Worm (Caenorhabditis elegans) whole organism, L2 larva: ENCODE measurements around the gene npp-21.

Source experiments
- mdl-1 ChIP-seq, 2 experiments: fragments of 150-350 bp in 1 of 2; sonication (generic microtip) in 1 of 2; optimal IDR thresholded peaks; 2 replicates each; lab custom pipeline; 2017; ENCODE audit warnings: missing biosample characterization in 2 of 2, missing genetic modification characterization in 2 of 2
- ztf-4 ChIP-seq: fragments of 150-350 bp; optimal IDR thresholded peaks from 2 replicates; lab custom pipeline; 2014; ENCODE audit warnings: missing biosample characterization, missing genetic modification characterization

DNA sequence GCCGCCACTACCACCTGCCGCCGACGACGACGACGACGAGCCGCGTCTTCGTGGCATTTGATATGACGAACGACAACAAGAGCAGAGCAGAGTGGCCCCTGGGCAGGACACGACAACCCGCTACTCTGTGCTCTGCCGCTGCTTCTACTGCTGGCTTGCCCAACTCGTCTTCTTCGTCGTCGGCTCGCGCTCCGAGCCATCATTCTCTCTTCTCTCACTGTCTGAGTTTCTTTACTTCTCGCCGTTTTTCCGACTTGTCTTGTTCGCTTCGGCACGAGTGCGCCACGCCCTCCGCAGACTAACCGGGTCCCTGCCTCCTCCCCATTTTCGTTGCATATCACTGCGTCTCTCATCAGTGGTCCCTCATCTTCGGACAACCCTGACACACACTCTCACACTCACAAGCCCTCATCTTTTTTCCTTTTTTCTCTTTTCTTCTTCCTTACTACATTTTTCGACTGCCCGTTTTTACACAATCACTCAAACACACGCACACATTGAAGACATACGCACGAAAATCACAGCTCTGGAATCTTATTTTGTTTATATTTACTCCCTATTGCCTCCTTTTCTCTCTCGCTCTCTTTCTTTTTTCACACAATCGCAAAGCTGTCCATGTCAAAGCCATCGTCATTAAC is 42.7 kb downstream of the npp-21 start:
- TF ChIP-seq ztf-4 (tag; lab: Kevin White, UChicago) (peak; percentile 32), mdl-1 (tag; optimal IDR thresholded peaks at IDR 0.05; lab: Kevin White, UChicago) (peak; percentile 81 to 84)
